Worm (Caenorhabditis elegans) whole organism, L4 larva: ENCODE measurements around the gene F55C12.6.

ENCODE experiments used
- F10B5.3 ChIP-seq: sonication (generic microtip); optimal IDR thresholded peaks from 2 replicates; lab custom pipeline; 2016; ENCODE audit warnings: mild to moderate bottlenecking, missing genetic modification characterization, missing compliant biosample characterization
- F37D6.2 ChIP-seq: sonication (generic microtip); optimal IDR thresholded peaks from 2 replicates; lab custom pipeline; 2016; ENCODE audit warnings: mild to moderate bottlenecking, missing genetic modification characterization, missing compliant biosample characterization
- R02D3.7 ChIP-seq: fragments of 150-350 bp; sonication (generic microtip); optimal IDR thresholded peaks from 3 replicates; lab custom pipeline; 2014; ENCODE audit warnings: missing biosample characterization, missing genetic modification characterization
- Y5F2A.4 ChIP-seq: fragments of 200-800 bp; sonication (Bioruptor generic); optimal IDR thresholded peaks from 2 replicates; lab custom pipeline; 2018; ENCODE audit warnings: mild to moderate bottlenecking, missing genetic modification characterization, missing compliant biosample characterization
- aly-2 ChIP-seq: sonication (generic microtip); optimal IDR thresholded peaks from 2 replicates; lab custom pipeline; 2018; ENCODE audit warnings: missing biosample characterization, missing genetic modification characterization
- ama-1 ChIP-seq: fragments of 150-350 bp; optimal IDR thresholded peaks from 2 replicates; lab custom pipeline; 2014; ENCODE audit warnings: inconsistent platforms, mixed read lengths
- ceh-20 ChIP-seq: fragments of 200-800 bp; sonication (Bioruptor generic); IDR thresholded peaks from 2 replicates; pipeline ENCODE4 v1.3.6; 2022; ENCODE audit warnings: missing genetic modification reagents, missing genetic modification characterization, missing compliant biosample characterization
- ceh-28 ChIP-seq: fragments of 150-350 bp; optimal IDR thresholded peaks from 2 replicates; lab custom pipeline; 2014; ENCODE audit warnings: missing biosample characterization, missing genetic modification reagents, missing genetic modification characterization
- daf-16 ChIP-seq, 3 experiments: sonication (generic microtip); optimal IDR thresholded peaks; 2 replicates each; lab custom pipeline; 2016 to 2017; ENCODE audit warnings: missing genetic modification characterization in 3 of 3, missing genetic modification reagents in 3 of 3, mild to moderate bottlenecking in 2 of 3, missing compliant biosample characterization in 2 of 3, missing biosample characterization in 1 of 3, moderate library complexity in 1 of 3
- daf-8 ChIP-seq: fragments of 200-800 bp; sonication (Bioruptor generic); IDR thresholded peaks from 2 replicates; pipeline ENCODE4 v1.3.6; 2022; ENCODE audit warnings: missing genetic modification characterization, missing compliant biosample characterization
- dve-1 ChIP-seq: sonication (generic microtip); optimal IDR thresholded peaks from 2 replicates; lab custom pipeline; 2017; ENCODE audit warnings: antibody characterized with exemption, mild to moderate bottlenecking, missing genetic modification characterization, missing compliant biosample characterization; ENCODE audit not compliant: insufficient read depth
- hif-1 ChIP-seq, 2 experiments: sonication (generic microtip); optimal IDR thresholded peaks; 2 replicates each; lab custom pipeline; 2016 to 2017; ENCODE audit warnings: missing compliant biosample characterization in 2 of 2, missing genetic modification characterization in 2 of 2, missing genetic modification reagents in 2 of 2, missing genotype in 2 of 2, mild to moderate bottlenecking in 1 of 2
- hlh-11 ChIP-seq: fragments of 200-800 bp; sonication (Bioruptor generic); optimal IDR thresholded peaks from 2 replicates; lab custom pipeline; 2018; ENCODE audit warnings: mild to moderate bottlenecking, missing genetic modification characterization, missing compliant biosample characterization
- hlh-30 ChIP-seq: sonication (generic microtip); optimal IDR thresholded peaks from 2 replicates; lab custom pipeline; 2017; ENCODE audit warnings: antibody characterized with exemption, mild to moderate bottlenecking, missing genetic modification characterization, missing compliant biosample characterization; ENCODE audit not compliant: insufficient read depth
- lin-15B ChIP-seq: fragments of 150-350 bp; sonication (generic microtip); optimal IDR thresholded peaks from 3 replicates; lab custom pipeline; 2014; ENCODE audit warnings: missing biosample characterization, missing genetic modification characterization
- lir-3 ChIP-seq: sonication (generic microtip); optimal IDR thresholded peaks from 2 replicates; lab custom pipeline; 2016; ENCODE audit warnings: mild to moderate bottlenecking, missing genetic modification characterization, missing compliant biosample characterization
- lsy-2 ChIP-seq, 2 experiments: fragments of 150-350 bp in 1 of 2; sonication (generic microtip) in 1 of 2; optimal IDR thresholded peaks; 2 replicates each; lab custom pipeline; 2014 to 2017; ENCODE audit warnings: missing biosample characterization in 2 of 2, missing genetic modification characterization in 2 of 2
- mdt-29 ChIP-seq: fragments of 200-800 bp; sonication (Bioruptor generic); IDR thresholded peaks from 2 replicates; pipeline ENCODE4 v1.3.6; 2022; ENCODE audit warnings: missing genetic modification reagents, missing genetic modification characterization, missing compliant biosample characterization
- mes-2 ChIP-seq: sonication (generic microtip); optimal IDR thresholded peaks from 2 replicates; lab custom pipeline; 2016; ENCODE audit warnings: missing genotype, mild to moderate bottlenecking, missing genetic modification characterization, missing compliant biosample characterization; ENCODE audit not compliant: poor library complexity, severe bottlenecking
- nhr-10 ChIP-seq: fragments of 150-350 bp; optimal IDR thresholded peaks from 2 replicates; lab custom pipeline; 2014; ENCODE audit warnings: missing biosample characterization, missing genetic modification characterization
- nhr-25 ChIP-seq: sonication (generic microtip); optimal IDR thresholded peaks from 2 replicates; lab custom pipeline; 2017; ENCODE audit warnings: missing genetic modification characterization, mild to moderate bottlenecking, missing compliant biosample characterization, antibody characterized with exemption, moderate library complexity, borderline replicate concordance; ENCODE audit not compliant: insufficient read depth
- nhr-28 ChIP-seq: fragments of 150-350 bp; optimal IDR thresholded peaks from 2 replicates; lab custom pipeline; 2014; ENCODE audit warnings: missing biosample characterization, missing genetic modification characterization
- nhr-42 ChIP-seq: fragments of 200-800 bp; sonication (Bioruptor generic); IDR thresholded peaks from 2 replicates; pipeline ENCODE4 v1.3.6; 2022; ENCODE audit warnings: missing genetic modification characterization, missing compliant biosample characterization
- php-3 ChIP-seq: fragments of 200-800 bp; sonication (Bioruptor generic); IDR thresholded peaks from 2 replicates; pipeline ENCODE4 v1.3.6; 2022; ENCODE audit warnings: missing genetic modification reagents, missing genetic modification characterization, missing compliant biosample characterization
- pqm-1 ChIP-seq: sonication (generic microtip); optimal IDR thresholded peaks from 2 replicates; lab custom pipeline; 2017; ENCODE audit warnings: missing biosample characterization, missing genetic modification characterization
- unc-62 ChIP-seq, 3 experiments: fragments of 150-350 bp in 1 of 3; sonication (generic microtip); optimal IDR thresholded peaks in 2 of 3; peaks in 1 of 3; 1 replicate in 1 of 3; 2 replicates in 2 of 3; lab custom pipeline; 2014 to 2017; ENCODE audit warnings: missing biosample characterization in 3 of 3, missing genetic modification characterization in 3 of 3, missing genetic modification reagents in 3 of 3, missing genotype in 1 of 3
- zfp-2 ChIP-seq: sonication (generic microtip); optimal IDR thresholded peaks from 2 replicates; lab custom pipeline; 2016; ENCODE audit warnings: mild to moderate bottlenecking, missing genetic modification characterization, missing compliant biosample characterization
- zfp-3 ChIP-seq: fragments of 200-800 bp; sonication (Bioruptor generic); conservative IDR thresholded peaks from 2 replicates; pipeline ENCODE4 v1.3.6; 2022; ENCODE audit warnings: missing genetic modification reagents, missing genetic modification characterization, missing compliant biosample characterization
- ztf-11 ChIP-seq: fragments of 150-350 bp; optimal IDR thresholded peaks from 2 replicates; lab custom pipeline; 2014; ENCODE audit warnings: missing biosample characterization, missing genetic modification characterization
- ztf-7 ChIP-seq: fragments of 150-350 bp; optimal IDR thresholded peaks from 2 replicates; lab custom pipeline; 2014; ENCODE audit warnings: missing biosample characterization, missing genetic modification characterization

Gene F55C12.6

ce11 chrII:5873564-5874070 lies 2.3 kb downstream of the F55C12.6 start, which contains the start of gene tex-2 (continued):
- TF ChIP-seq pqm-1 (tag; lab: Kevin White, UChicago) (peak; percentile 26), nhr-10 (tag; lab: Kevin White, UChicago) (no peak), F37D6.2 (tag; lab: Kevin White, UChicago) (peak; percentile 17), lin-15B (tag; lab: Kevin White, UChicago) (no peak), hlh-30 (tag; lab: Kevin White, UChicago) (peak; percentile 19), lsy-2 (tag; optimal IDR thresholded peaks at IDR 0.05; lab: Kevin White, UChicago) (peak in 1 of 2 experiments; percentile 30), ztf-11 (no peak), daf-8 (GFP tag; lab: Robert Waterston, UW) (no peak), lir-3 (tag; lab: Kevin White, UChicago) (no peak), ztf-7 (tag; lab: Kevin White, UChicago) (no peak), hif-1 (tag; optimal IDR thresholded peaks at IDR 0.05; lab: Kevin White, UChicago) (peak in 1 of 2 experiments; percentile 14)

- no peak for TF ChIP-seq aly-2 (tag; lab: Kevin White, UChicago)
- TF ChIP-seq daf-16 (GFP tag; optimal IDR thresholded peaks at IDR 0.05; lab: Kevin White, UChicago), result no peak
- TF ChIP-seq daf-16 (tag; optimal IDR thresholded peaks at IDR 0.05; lab: Kevin White, UChicago), result peak; percentile 56
- TF ChIP-seq dve-1 (tag; lab: Kevin White, UChicago), result peak; percentile 0
- TF ChIP-seq pqm-1 (tag; lab: Kevin White, UChicago), result peak; percentile 25
- peak; percentile 76 for TF ChIP-seq nhr-28 (tag; lab: Kevin White, UChicago)
- TF ChIP-seq nhr-25 (tag; lab: Kevin White, UChicago), result no peak
- peak; percentile 16 for TF ChIP-seq hlh-11 (tag; lab: Kevin White, UChicago)
- TF ChIP-seq ceh-28 (tag; lab: Kevin White, UChicago), result no peak
- TF ChIP-seq nhr-42, result no peak
- TF ChIP-seq zfp-2 (tag; lab: Kevin White, UChicago), result no peak
- TF ChIP-seq mdt-29 (GFP tag; lab: Robert Waterston, UW), result no peak
Measured at ce11 chrII:5872414-5872813, 3.5 kb downstream of the F55C12.6 start.

- peak in 1 of 2 experiments; percentile 93 for TF ChIP-seq unc-62 (GFP tag; optimal IDR thresholded peaks at IDR 0.05 in 1 of 2; lab: Kevin White, UChicago)
- TF ChIP-seq unc-62 (tag; optimal IDR thresholded peaks at IDR 0.05; lab: Kevin White, UChicago), result no peak
- no peak for TF ChIP-seq zfp-3 (GFP tag; lab: Robert Waterston, UW)
- peak; percentile 35; the same call in 1 of the 2 replicates for TF ChIP-seq ceh-20 (GFP tag; lab: Robert Waterston, UW)
Measured at ce11 chrII:5871508-5871907, 4.4 kb downstream of the F55C12.6 start.

- TF ChIP-seq R02D3.7 (tag; lab: Kevin White, UChicago), result no peak
- TF ChIP-seq ztf-11, result no peak
- TF ChIP-seq F10B5.3 (tag; lab: Kevin White, UChicago), result no peak
- no peak for TF ChIP-seq Y5F2A.4 (GFP tag; lab: Kevin White, UChicago)
- TF ChIP-seq ama-1, result peak; percentile 36
- TF ChIP-seq nhr-28 (tag; lab: Kevin White, UChicago), result peak; percentile 24
- no peak for TF ChIP-seq aly-2 (tag; lab: Kevin White, UChicago)
- TF ChIP-seq php-3 (GFP tag; lab: Robert Waterston, UW), result 0 out of 2 replicates have a peak, but pooled peaks have one; percentile 20
- TF ChIP-seq mes-2, result peak; percentile 35
Measured at ce11 chrII:5866920-5867319, 9.0 kb downstream of the F55C12.6 start.
